Worm (Caenorhabditis elegans): ENCODE data around the gene snu-13.

snu-13 gene

ce11 chrII:10703594-10704384, 45.4 kb upstream of the snu-13 start, which contains the start of gene col-79:
Gene col-79 (plus strand): TSS chrII:10703613.
- TF ChIP-seq hmbx-1 (tag; optimal IDR thresholded peaks at IDR 0.05): no peak
- no peak for TF ChIP-seq ceh-36 (tag; optimal IDR thresholded peaks at IDR 0.05)
- TF ChIP-seq flt-1 (GFP tag; IDR thresholded peaks at IDR 0.05): no peak
- no peak for TF ChIP-seq F13C5.2 (tag; optimal IDR thresholded peaks at IDR 0.05)
- TF ChIP-seq scrt-1 (GFP tag; IDR thresholded peaks at IDR 0.05): no peak
- no peak for TF ChIP-seq ceh-13 (GFP tag; optimal IDR thresholded peaks at IDR 0.05)
- no peak for TF ChIP-seq tbx-11 (GFP tag; IDR thresholded peaks at IDR 0.05)
- TF ChIP-seq B0310.2 (tag; optimal IDR thresholded peaks at IDR 0.05): no peak
- TF ChIP-seq pes-1 (GFP tag; IDR thresholded peaks at IDR 0.05): no peak
- no peak for TF ChIP-seq ets-7 (tag; optimal IDR thresholded peaks at IDR 0.05)
- TF ChIP-seq aly-1 (tag; optimal IDR thresholded peaks at IDR 0.05): no peak

ce11 chrII:10696060-10696459, 37.6 kb upstream of the snu-13 start:
- TF ChIP-seq B0310.2 (tag; optimal IDR thresholded peaks at IDR 0.05) (no peak), hnd-1 (tag; optimal IDR thresholded peaks at IDR 0.05) (no peak), hmg-4 (GFP tag; optimal IDR thresholded peaks at IDR 0.05) (no peak), ceh-36 (tag; optimal IDR thresholded peaks at IDR 0.05) (no peak), flt-1 (GFP tag; IDR thresholded peaks at IDR 0.05) (no peak), tbx-37 (GFP tag; conservative IDR thresholded peaks at IDR 0.05) (no peak), ets-7 (tag; optimal IDR thresholded peaks at IDR 0.05) (no peak), F13C5.2 (tag; optimal IDR thresholded peaks at IDR 0.05) (no peak), scrt-1 (GFP tag; IDR thresholded peaks at IDR 0.05) (no peak), sea-1 (GFP tag; conservative IDR thresholded peaks at IDR 0.05) (no peak), pes-1 (GFP tag; IDR thresholded peaks at IDR 0.05) (no peak), tbx-11 (GFP tag; IDR thresholded peaks at IDR 0.05) (no peak), tra-4 (tag; optimal IDR thresholded peaks at IDR 0.05) (no peak)

ce11 chrII:10694713-10695112, 36.3 kb upstream of the snu-13 start, which contains the start of gene lgc-57:
Gene lgc-57 (plus strand): TSS chrII:10695013.
- TF ChIP-seq scrt-1 (GFP tag; IDR thresholded peaks at IDR 0.05) (no peak), ceh-13 (GFP tag; optimal IDR thresholded peaks at IDR 0.05) (no peak), pes-1 (GFP tag; IDR thresholded peaks at IDR 0.05) (no peak), ceh-36 (tag; optimal IDR thresholded peaks at IDR 0.05) (no peak), tbx-11 (GFP tag; IDR thresholded peaks at IDR 0.05) (no peak), tbx-37 (GFP tag; conservative IDR thresholded peaks at IDR 0.05) (no peak), flt-1 (GFP tag; IDR thresholded peaks at IDR 0.05) (no peak), tra-4 (tag; optimal IDR thresholded peaks at IDR 0.05) (no peak)

- TF ChIP-seq tra-4 (tag; optimal IDR thresholded peaks at IDR 0.05) (no peak), scrt-1 (GFP tag; IDR thresholded peaks at IDR 0.05) (no peak), tbx-11 (GFP tag; IDR thresholded peaks at IDR 0.05) (no peak), ets-7 (tag; optimal IDR thresholded peaks at IDR 0.05) (no peak), sea-1 (GFP tag; conservative IDR thresholded peaks at IDR 0.05) (no peak), aly-1 (tag; optimal IDR thresholded peaks at IDR 0.05) (no peak), tbx-37 (GFP tag; conservative IDR thresholded peaks at IDR 0.05) (no peak), ceh-36 (tag; optimal IDR thresholded peaks at IDR 0.05) (no peak), pes-1 (GFP tag; IDR thresholded peaks at IDR 0.05) (no peak)
Measured at ce11 chrII:10693655-10694054, 35.2 kb upstream of the snu-13 start, which contains the start of gene gbh-1. Gene gbh-1 (minus strand): TSS chrII:10693803.

ce11 chrII:10684954-10685353, 26.5 kb upstream of the snu-13 start:
- TF ChIP-seq B0310.2 (tag; optimal IDR thresholded peaks at IDR 0.05) (no peak), flt-1 (GFP tag; IDR thresholded peaks at IDR 0.05) (no peak), hmbx-1 (tag; optimal IDR thresholded peaks at IDR 0.05) (no peak), ets-7 (tag; optimal IDR thresholded peaks at IDR 0.05) (no peak), aly-1 (tag; optimal IDR thresholded peaks at IDR 0.05) (no peak), pes-1 (GFP tag; IDR thresholded peaks at IDR 0.05) (no peak), hmg-4 (GFP tag; optimal IDR thresholded peaks at IDR 0.05) (no peak), hnd-1 (tag; optimal IDR thresholded peaks at IDR 0.05) (no peak), tbx-11 (GFP tag; IDR thresholded peaks at IDR 0.05) (no peak), tbx-37 (GFP tag; conservative IDR thresholded peaks at IDR 0.05) (no peak), tra-4 (tag; optimal IDR thresholded peaks at IDR 0.05) (no peak), ceh-13 (GFP tag; optimal IDR thresholded peaks at IDR 0.05) (no peak), ama-1 (optimal IDR thresholded peaks at IDR 0.05) (no peak), F13C5.2 (tag; optimal IDR thresholded peaks at IDR 0.05) (no peak), sea-1 (GFP tag; conservative IDR thresholded peaks at IDR 0.05) (no peak), ceh-36 (tag; optimal IDR thresholded peaks at IDR 0.05) (no peak), scrt-1 (GFP tag; IDR thresholded peaks at IDR 0.05) (no peak)

ce11 chrII:10680614-10681013, 22.2 kb upstream of the snu-13 start:
- TF ChIP-seq scrt-1 (GFP tag; IDR thresholded peaks at IDR 0.05) (no peak), sea-1 (GFP tag; conservative IDR thresholded peaks at IDR 0.05) (no peak), hmg-4 (GFP tag; optimal IDR thresholded peaks at IDR 0.05) (no peak), hnd-1 (tag; optimal IDR thresholded peaks at IDR 0.05) (no peak), tra-4 (tag; optimal IDR thresholded peaks at IDR 0.05) (no peak), ama-1 (optimal IDR thresholded peaks at IDR 0.05) (no peak), tbx-37 (GFP tag; conservative IDR thresholded peaks at IDR 0.05) (no peak), aly-1 (tag; optimal IDR thresholded peaks at IDR 0.05) (no peak), tbx-11 (GFP tag; IDR thresholded peaks at IDR 0.05) (no peak), ets-7 (tag; optimal IDR thresholded peaks at IDR 0.05) (no peak), ceh-36 (tag; optimal IDR thresholded peaks at IDR 0.05) (no peak), flt-1 (GFP tag; IDR thresholded peaks at IDR 0.05) (no peak), F13C5.2 (tag; optimal IDR thresholded peaks at IDR 0.05) (no peak), hmbx-1 (tag; optimal IDR thresholded peaks at IDR 0.05) (no peak), ceh-13 (GFP tag; optimal IDR thresholded peaks at IDR 0.05) (no peak), pes-1 (GFP tag; IDR thresholded peaks at IDR 0.05) (no peak), B0310.2 (tag; optimal IDR thresholded peaks at IDR 0.05) (no peak)

- TF ChIP-seq ceh-13 (GFP tag; optimal IDR thresholded peaks at IDR 0.05) (no peak), hmg-4 (GFP tag; optimal IDR thresholded peaks at IDR 0.05) (no peak), ets-7 (tag; optimal IDR thresholded peaks at IDR 0.05) (no peak), tra-4 (tag; optimal IDR thresholded peaks at IDR 0.05) (no peak), aly-1 (tag; optimal IDR thresholded peaks at IDR 0.05) (no peak), tbx-11 (GFP tag; IDR thresholded peaks at IDR 0.05) (no peak), pes-1 (GFP tag; IDR thresholded peaks at IDR 0.05) (no peak), hnd-1 (tag; optimal IDR thresholded peaks at IDR 0.05) (no peak), scrt-1 (GFP tag; IDR thresholded peaks at IDR 0.05) (no peak), ceh-36 (tag; optimal IDR thresholded peaks at IDR 0.05) (no peak), ama-1 (optimal IDR thresholded peaks at IDR 0.05) (no peak), flt-1 (GFP tag; IDR thresholded peaks at IDR 0.05) (no peak), F13C5.2 (tag; optimal IDR thresholded peaks at IDR 0.05) (no peak)
Measured at ce11 chrII:10680130-10680529, 21.7 kb upstream of the snu-13 start.

Measured in whole organism, early embryonic.